Fruit fly (Drosophila melanogaster) S2 (cell line): ENCODE measurements around the gene CG15296.

ENCODE experiments used
- CG8478 ChIP-seq: fragments of >200 bp; optimal IDR thresholded peaks from 2 replicates; lab custom pipeline; 2018
- CTCF ChIP-seq, 2 experiments: fragments of >200 bp; optimal IDR thresholded peaks; 2 replicates each; lab custom pipeline; 2018

dm6 chrX:10587445-10587844 is 21.1 kb upstream of the CG15296 start:
- TF ChIP-seq CG8478 (lab: Kevin White, UChicago) = no peak
- no peak for TF ChIP-seq CTCF (optimal IDR thresholded peaks at IDR 0.05; lab: Kevin White, UChicago)
